Worm (Caenorhabditis elegans) whole organism, young adult: ENCODE data around the gene W02B3.7.

Experiments used
- F23B12.7 ChIP-seq: sonication (generic microtip); optimal IDR thresholded peaks from 2 replicates; lab custom pipeline; 2017; ENCODE audit warnings: missing genetic modification characterization, mild to moderate bottlenecking, missing compliant biosample characterization, antibody characterized with exemption, moderate library complexity; ENCODE audit not compliant: insufficient read depth
- F57A8.1 ChIP-seq: fragments of 200-800 bp; sonication (Bioruptor generic); optimal IDR thresholded peaks from 2 replicates; lab custom pipeline; 2018; ENCODE audit warnings: mild to moderate bottlenecking, missing genetic modification characterization, moderate library complexity, missing compliant biosample characterization
- K12H6.12 ChIP-seq: fragments of 200-800 bp; sonication (Bioruptor generic); optimal IDR thresholded peaks from 2 replicates; lab custom pipeline; 2018; ENCODE audit warnings: mild to moderate bottlenecking, missing genetic modification characterization, missing compliant biosample characterization
- aptf-3 ChIP-seq: fragments of 200-800 bp; sonication (Bioruptor generic); IDR thresholded peaks from 2 replicates; pipeline ENCODE4 v1.3.6; 2022; ENCODE audit warnings: missing genetic modification characterization, missing compliant biosample characterization
- attf-5 ChIP-seq: fragments of 200-800 bp; sonication (Bioruptor generic); optimal IDR thresholded peaks from 2 replicates; lab custom pipeline; 2018; ENCODE audit warnings: mild to moderate bottlenecking, missing genetic modification characterization, missing compliant biosample characterization
- cebp-1 ChIP-seq, 2 experiments: fragments of 200-800 bp in 1 of 2; sonication (Bioruptor generic) in 1 of 2; sonication (generic microtip) in 1 of 2; IDR thresholded peaks in 1 of 2; optimal IDR thresholded peaks in 1 of 2; 2 replicates each; pipeline versions ENCODE4 v1.3.6 to Lab custom; 2017 to 2022; ENCODE audit warnings: missing compliant biosample characterization in 2 of 2, missing genetic modification characterization in 2 of 2, mild to moderate bottlenecking in 1 of 2, missing genetic modification reagents in 1 of 2, moderate library complexity in 1 of 2
- cebp-2 ChIP-seq: fragments of 200-800 bp; sonication (Bioruptor generic); IDR thresholded peaks from 2 replicates; pipeline ENCODE4 v1.3.6; 2022; ENCODE audit warnings: missing genetic modification characterization, missing compliant biosample characterization
- ceh-27 ChIP-seq: fragments of 200-800 bp; sonication (Bioruptor generic); optimal IDR thresholded peaks from 2 replicates; lab custom pipeline; 2018; ENCODE audit warnings: mild to moderate bottlenecking, missing genetic modification characterization, moderate library complexity, missing compliant biosample characterization
- dox-1 ChIP-seq: fragments of 200-800 bp; sonication (Bioruptor generic); IDR thresholded peaks from 2 replicates; pipeline ENCODE4 v1.3.6; 2022; ENCODE audit warnings: missing genetic modification reagents, missing genetic modification characterization, missing compliant biosample characterization
- efl-1 ChIP-seq: fragments of 150-350 bp; optimal IDR thresholded peaks from 2 replicates; lab custom pipeline; 2014; ENCODE audit warnings: missing biosample characterization, missing genetic modification reagents, missing genetic modification characterization
- egl-44 ChIP-seq: fragments of 200-800 bp; sonication (Bioruptor generic); IDR thresholded peaks from 2 replicates; pipeline ENCODE4 v1.3.6; 2022; ENCODE audit warnings: missing genetic modification reagents, missing genetic modification characterization, missing compliant biosample characterization
- ekl-4 ChIP-seq: fragments of 200-800 bp; sonication (Bioruptor generic); IDR thresholded peaks from 2 replicates; pipeline ENCODE4 v1.3.6; 2022; ENCODE audit warnings: missing genetic modification reagents, missing genetic modification characterization, missing compliant biosample characterization
- hlh-12 ChIP-seq: sonication (generic microtip); optimal IDR thresholded peaks from 2 replicates; lab custom pipeline; 2016; ENCODE audit warnings: missing genetic modification characterization, missing compliant biosample characterization
- hmg-1.2 ChIP-seq: fragments of 200-800 bp; sonication (Bioruptor generic); IDR thresholded peaks from 2 replicates; pipeline ENCODE4 v1.3.6; 2022; ENCODE audit warnings: missing genetic modification reagents, missing genetic modification characterization, missing compliant biosample characterization
- lin-35 ChIP-seq, 3 experiments: fragments of 150-350 bp in 2 of 3; sonication (generic microtip) in 1 of 3; optimal IDR thresholded peaks; 2 replicates each; lab custom pipeline; 2014 to 2018; ENCODE audit warnings: missing biosample characterization in 3 of 3, missing genetic modification characterization in 3 of 3, missing genetic modification reagents in 3 of 3
- lin-40 ChIP-seq: sonication (generic microtip); optimal IDR thresholded peaks from 2 replicates; lab custom pipeline; 2016; ENCODE audit warnings: missing genetic modification characterization, mild to moderate bottlenecking, missing compliant biosample characterization, missing genotype, missing genetic modification reagents
- lsl-1 ChIP-seq: fragments of 200-800 bp; sonication (Bioruptor generic); optimal IDR thresholded peaks from 2 replicates; lab custom pipeline; 2018; ENCODE audit warnings: mild to moderate bottlenecking, missing genetic modification characterization, moderate library complexity, missing compliant biosample characterization
- madf-3 ChIP-seq: fragments of 200-800 bp; sonication (Bioruptor generic); IDR thresholded peaks from 2 replicates; pipeline ENCODE4 v1.3.6; 2022; ENCODE audit warnings: missing genetic modification reagents, missing genetic modification characterization, missing compliant biosample characterization
- madf-6 ChIP-seq: fragments of 200-800 bp; sonication (Bioruptor generic); IDR thresholded peaks from 2 replicates; pipeline ENCODE4 v1.3.6; 2022; ENCODE audit warnings: missing genetic modification reagents, missing genetic modification characterization, missing compliant biosample characterization
- mcd-1 ChIP-seq: fragments of 200-800 bp; sonication (Bioruptor generic); IDR thresholded peaks from 2 replicates; pipeline ENCODE4 v1.3.6; 2022; ENCODE audit warnings: missing genetic modification reagents, missing genetic modification characterization, missing compliant biosample characterization
- mxl-1 ChIP-seq: sonication (generic microtip); optimal IDR thresholded peaks from 2 replicates; lab custom pipeline; 2016; ENCODE audit warnings: missing genetic modification characterization, missing compliant biosample characterization
- nhr-120 ChIP-seq: fragments of 200-800 bp; sonication (Bioruptor generic); IDR thresholded peaks from 2 replicates; pipeline ENCODE4 v1.3.6; 2022; ENCODE audit warnings: missing genetic modification characterization, missing compliant biosample characterization
- pbrm-1 ChIP-seq: fragments of 200-800 bp; sonication (Bioruptor generic); IDR thresholded peaks from 2 replicates; pipeline ENCODE4 v1.3.6; 2022; ENCODE audit warnings: missing genetic modification reagents, missing genetic modification characterization, missing compliant biosample characterization
- rec-8 ChIP-seq, 2 experiments: sonication (generic microtip); optimal IDR thresholded peaks; 2 replicates each; lab custom pipeline; 2016; ENCODE audit warnings: mild to moderate bottlenecking in 2 of 2, missing genetic modification characterization in 2 of 2, missing genetic modification reagents in 2 of 2, missing genotype in 2 of 2, missing biosample characterization in 1 of 2, missing compliant biosample characterization in 1 of 2, moderate library complexity in 1 of 2
- sdz-38 ChIP-seq: sonication (generic microtip); optimal IDR thresholded peaks from 2 replicates; lab custom pipeline; 2016; ENCODE audit warnings: missing genotype, missing genetic modification characterization, missing compliant biosample characterization
- snpc-3.4 ChIP-seq: sonication (generic microtip); optimal IDR thresholded peaks from 2 replicates; lab custom pipeline; 2017; ENCODE audit warnings: missing genetic modification characterization, mild to moderate bottlenecking, missing compliant biosample characterization, antibody characterized with exemption, moderate library complexity, missing genotype, missing genetic modification reagents
- tbp1 ChIP-seq: fragments of 200-800 bp; sonication (Bioruptor generic); optimal IDR thresholded peaks from 2 replicates; lab custom pipeline; 2018; ENCODE audit warnings: mild to moderate bottlenecking, missing genetic modification characterization, missing compliant biosample characterization
- tlf-1 ChIP-seq: fragments of 200-800 bp; sonication (Bioruptor generic); optimal IDR thresholded peaks from 2 replicates; lab custom pipeline; 2018; ENCODE audit warnings: mild to moderate bottlenecking, missing genetic modification characterization, missing compliant biosample characterization
- xnd-1 ChIP-seq: sonication (generic microtip); optimal IDR thresholded peaks from 2 replicates; lab custom pipeline; 2016; ENCODE audit warnings: missing genotype, missing genetic modification reagents, missing genetic modification characterization, missing compliant biosample characterization
- zfh-2 ChIP-seq: fragments of 200-800 bp; sonication (Bioruptor generic); conservative IDR thresholded peaks from 2 replicates; pipeline ENCODE4 v1.3.6; 2022; ENCODE audit warnings: missing genetic modification reagents, missing genetic modification characterization, missing compliant biosample characterization
- ztf-22 ChIP-seq: fragments of 200-800 bp; sonication (Bioruptor generic); optimal IDR thresholded peaks from 2 replicates; lab custom pipeline; 2018; ENCODE audit warnings: mild to moderate bottlenecking, missing genetic modification characterization, moderate library complexity, missing compliant biosample characterization
- ztf-28 ChIP-seq: fragments of 200-800 bp; sonication (Bioruptor generic); IDR thresholded peaks from 2 replicates; pipeline ENCODE4 v1.3.6; 2022; ENCODE audit warnings: missing genetic modification reagents, missing genetic modification characterization, missing compliant biosample characterization

The W02B3.7 gene

ce11 chrIII:675413-675812 lies 16.4 kb downstream of the W02B3.7 start:
- TF ChIP-seq tbp1 (GFP tag; lab: Kevin White, UChicago) (no peak), dox-1 (GFP tag; lab: Robert Waterston, UW) (no peak), attf-5 (no peak), F57A8.1 (GFP tag; lab: Kevin White, UChicago) (no peak), madf-6 (GFP tag; lab: Robert Waterston, UW) (no peak), ztf-22 (GFP tag; lab: Kevin White, UChicago) (no peak), hlh-12 (tag; lab: Kevin White, UChicago) (no peak), ekl-4 (GFP tag; lab: Robert Waterston, UW) (no peak), rec-8 (tag; optimal IDR thresholded peaks at IDR 0.05; lab: Kevin White, UChicago) (no peak), lin-40 (tag; lab: Kevin White, UChicago) (no peak), madf-3 (no peak), lin-35 (GFP tag; optimal IDR thresholded peaks at IDR 0.05; lab: Kevin White, UChicago) (no peak), tlf-1 (GFP tag; lab: Kevin White, UChicago) (no peak), F23B12.7 (tag; lab: Kevin White, UChicago) (no peak), nhr-120 (GFP tag; lab: Robert Waterston, UW) (no peak)
- TF ChIP-seq, all 124 proteins: peak for 0

- TF ChIP-seq zfh-2 (GFP tag; lab: Robert Waterston, UW) (peak; percentile 92), attf-5 (peak; percentile 1), lin-35 (GFP tag; optimal IDR thresholded peaks at IDR 0.05; lab: Kevin White, UChicago) (peak in 1 of 3 experiments; percentile 34), lin-40 (tag; lab: Kevin White, UChicago) (peak; percentile 46), efl-1 (GFP tag; lab: Kevin White, UChicago) (no peak), mxl-1 (tag; lab: Kevin White, UChicago) (no peak), cebp-1 (GFP tag; IDR thresholded peaks at IDR 0.05; lab: Robert Waterston, UW) (no peak), cebp-1 (tag; optimal IDR thresholded peaks at IDR 0.05; lab: Kevin White, UChicago) (peak; percentile 43), K12H6.12 (tag; lab: Kevin White, UChicago) (peak; percentile 51), hmg-1.2 (peak; percentile 57; the same call in 1 of the 2 replicates), ceh-27 (GFP tag; lab: Kevin White, UChicago) (peak; percentile 5), dox-1 (GFP tag; lab: Robert Waterston, UW) (peak; percentile 17; the same call in 1 of the 2 replicates), aptf-3 (GFP tag; lab: Robert Waterston, UW) (no peak)
- TF ChIP-seq, all 124 proteins: peak for 9
These were observed 20.8 kb downstream of the W02B3.7 start for ce11 chrIII:670994-671393.

- TF ChIP-seq K12H6.12 (tag; lab: Kevin White, UChicago) (peak; percentile 59), ceh-27 (GFP tag; lab: Kevin White, UChicago) (peak; percentile 66), lsl-1 (no peak), egl-44 (GFP tag; lab: Robert Waterston, UW) (peak; percentile 26; the same call in 1 of the 2 replicates), lin-40 (tag; lab: Kevin White, UChicago) (peak; percentile 57), hmg-1.2 (peak; percentile 41; the same call in 1 of the 2 replicates), sdz-38 (tag; lab: Kevin White, UChicago) (no peak), pbrm-1 (GFP tag; lab: Robert Waterston, UW) (0 out of 2 replicates have a peak, but pooled peaks have one; percentile 16), xnd-1 (no peak), lin-35 (GFP tag; optimal IDR thresholded peaks at IDR 0.05; lab: Kevin White, UChicago) (peak in 1 of 3 experiments; percentile 45), ztf-28 (GFP tag; lab: Robert Waterston, UW) (no peak), mcd-1 (peak; percentile 39; the same call in 1 of the 2 replicates), cebp-2 (GFP tag; lab: Robert Waterston, UW) (no peak), zfh-2 (GFP tag; lab: Robert Waterston, UW) (peak; percentile 87), dox-1 (GFP tag; lab: Robert Waterston, UW) (peak; percentile 17; the same call in 1 of the 2 replicates), snpc-3.4 (tag; lab: Kevin White, UChicago) (no peak)
These were observed 23.4 kb downstream of the W02B3.7 start, which contains the start of gene W02B3.3 for ce11 chrIII:668303-668893. TSS of gene W02B3.3 (minus strand) at chrIII:668433.
